Fruit fly (Drosophila melanogaster): ENCODE data around the gene CrebA.

Gene CrebA

dm6 chr3L:15563058-15563850 lies 28.1 kb downstream of the CrebA start, which contains the start of the genes CG7739 and SCCRO (continued):
- TF ChIP-seq CG8281 (tag; optimal IDR thresholded peaks at IDR 0.05) (no peak), CG12155 (GFP tag; optimal IDR thresholded peaks at IDR 0.05) (peak; percentile 46), fu2 (GFP tag; optimal IDR thresholded peaks at IDR 0.05) (peak; percentile 14), Stat92E (GFP tag; optimal IDR thresholded peaks at IDR 0.05) (no peak), CG7372 (GFP tag; IDR thresholded peaks at IDR 0.05) (peak; percentile 61), repo (GFP tag; optimal IDR thresholded peaks at IDR 0.05) (no peak), E2f2 (GFP tag; IDR thresholded peaks at IDR 0.05) (peak; percentile 52), CG4404 (GFP tag; IDR thresholded peaks at IDR 0.05) (peak; percentile 37; the same call in 1 of the 2 replicates), CG10959 (GFP tag; IDR thresholded peaks at IDR 0.05) (no peak), E2f1 (GFP tag; IDR thresholded peaks at IDR 0.05) (peak; percentile 80), dimm (GFP tag; IDR thresholded peaks at IDR 0.05) (no peak), TFAM (GFP tag; optimal IDR thresholded peaks at IDR 0.05) (no peak), klu (GFP tag; IDR thresholded peaks at IDR 0.05) (no peak), B-H2 (GFP tag; optimal IDR thresholded peaks at IDR 0.05) (peak; percentile 49), Rfx (GFP tag; IDR thresholded peaks at IDR 0.05) (peak; percentile 77), Hr3 (GFP tag; optimal IDR thresholded peaks at IDR 0.05) (peak; percentile 48), fd3F (GFP tag; optimal IDR thresholded peaks at IDR 0.05) (peak; percentile 59), CG1233 (GFP tag; optimal IDR thresholded peaks at IDR 0.05) (peak; percentile 24), CG15696 (tag; optimal IDR thresholded peaks at IDR 0.05) (peak; percentile 43), CG17802 (tag; optimal IDR thresholded peaks at IDR 0.05) (peak; percentile 70), CG8359 (GFP tag; optimal IDR thresholded peaks at IDR 0.05; ENCODE audit: borderline replicate concordance) (no peak), gcm2 (GFP tag; optimal IDR thresholded peaks at IDR 0.05) (no peak), nau (GFP tag; optimal IDR thresholded peaks at IDR 0.05) (no peak), Ada2b (GFP tag; IDR thresholded peaks at IDR 0.05) (peak; percentile 69), disco-r (GFP tag; optimal IDR thresholded peaks at IDR 0.05) (no peak), trem (tag; optimal IDR thresholded peaks at IDR 0.05) (peak; percentile 50), CG6654 (GFP tag; optimal IDR thresholded peaks at IDR 0.05) (no peak), knrl (GFP tag; IDR thresholded peaks at IDR 0.05; ENCODE audit: partially characterized antibody) (no peak; the same call in 2 of the 3 replicates), CG3847 (GFP tag; IDR thresholded peaks at IDR 0.05) (peak; percentile 53), ato (GFP tag; IDR thresholded peaks at IDR 0.05; ENCODE audit: partially characterized antibody) (no peak), CG15269 (tag; optimal IDR thresholded peaks at IDR 0.05) (peak; percentile 76), CG18764 (GFP tag; optimal IDR thresholded peaks at IDR 0.05) (peak; percentile 36), h (optimal IDR thresholded peaks at IDR 0.05) (no peak), CG10462 (GFP tag; optimal IDR thresholded peaks at IDR 0.05) (no peak), Bgb (GFP tag; IDR thresholded peaks at IDR 0.05; ENCODE audit: partially characterized antibody) (no peak), Side (GFP tag; optimal IDR thresholded peaks at IDR 0.05) (peak; percentile 11), CG14014 (GFP tag; IDR thresholded peaks at IDR 0.05) (peak; percentile 76; the same call in 1 of the 2 replicates), jing (GFP tag; optimal IDR thresholded peaks at IDR 0.05) (no peak), mld (GFP tag; IDR thresholded peaks at IDR 0.05; ENCODE audit: partially characterized antibody) (no peak), pum (GFP tag; optimal IDR thresholded peaks at IDR 0.05) (no peak), trh (GFP tag; optimal IDR thresholded peaks at IDR 0.05) (no peak), bowl (GFP tag; IDR thresholded peaks at IDR 0.05) (no peak), ap (GFP tag; IDR thresholded peaks at IDR 0.05) (no peak; the same call in 1 of the 2 replicates), H15 (GFP tag; IDR thresholded peaks at IDR 0.05) (no peak), CG4617 (GFP tag; optimal IDR thresholded peaks at IDR 0.05; ENCODE audit: borderline replicate concordance) (peak; percentile 96), unc-4 (GFP tag; IDR thresholded peaks at IDR 0.05; ENCODE audit: partially characterized antibody) (peak; percentile 59), zen (tag; optimal IDR thresholded peaks at IDR 0.05) (peak; percentile 54), CG32532 (GFP tag; IDR thresholded peaks at IDR 0.05) (peak; percentile 87), CG18599 (GFP tag; optimal IDR thresholded peaks at IDR 0.05) (peak; percentile 35)

Data from whole organism, embryonic.